Worm (Caenorhabditis elegans): ENCODE data around the gene srh-115.
"Not testable (repeated sequence)": the region's sequence is repeated elsewhere in the genome, so short reads cannot be mapped to it uniquely, and the experiment has no call there.

The srh-115 gene

ce11 chrV:17243016-17243415 is 12.5 kb upstream of the srh-115 start:
- peak; percentile 48 for TF ChIP-seq tlp-1 (tag; optimal IDR thresholded peaks at IDR 0.05)
- TF ChIP-seq C16A3.4 (tag; optimal IDR thresholded peaks at IDR 0.05), result no peak
- TF ChIP-seq Y116A8C.19 (tag; optimal IDR thresholded peaks at IDR 0.05; ENCODE audit: borderline replicate concordance), result no peak
- TF ChIP-seq ceh-82 (tag; optimal IDR thresholded peaks at IDR 0.05), result no peak
- TF ChIP-seq elt-2 (tag; optimal IDR thresholded peaks at IDR 0.05), result peak; percentile 79

ce11 chrV:17245406-17245805 is 10.1 kb upstream of the srh-115 start, which contains the start of gene clec-242:
Gene clec-242, minus strand, starts transcription at chrV:17245506.
- no peak for TF ChIP-seq dsc-1 (tag; optimal IDR thresholded peaks at IDR 0.05)
- no peak for TF ChIP-seq skn-1 (tag; optimal IDR thresholded peaks at IDR 0.05)
- TF ChIP-seq zip-4 (GFP tag; optimal IDR thresholded peaks at IDR 0.05), result no peak

- no peak for TF ChIP-seq nhr-90 (tag; optimal IDR thresholded peaks at IDR 0.05; ENCODE audit: poor library complexity)
Observed at ce11 chrV:17248915-17249314, 6.6 kb upstream of the srh-115 start, which contains the start of gene clec-243. Gene clec-243, minus strand, starts transcription at chrV:17249015.

- no peak for TF ChIP-seq zag-1 (tag; optimal IDR thresholded peaks at IDR 0.05)
- no peak for TF ChIP-seq fkh-10 (GFP tag; optimal IDR thresholded peaks at IDR 0.05)
- no peak for TF ChIP-seq unc-86 (tag; optimal IDR thresholded peaks at IDR 0.05)
- TF ChIP-seq xbp-1 (tag; optimal IDR thresholded peaks at IDR 0.05), result no peak
- TF ChIP-seq hlh-4 (tag; optimal IDR thresholded peaks at IDR 0.05), result no peak
- no peak for TF ChIP-seq elt-3 (tag; optimal IDR thresholded peaks at IDR 0.05)
- TF ChIP-seq nhr-20 (tag; optimal IDR thresholded peaks at IDR 0.05), result no peak
- no peak for TF ChIP-seq vab-15 (tag; optimal IDR thresholded peaks at IDR 0.05)
- no peak for TF ChIP-seq pag-3 (tag; optimal IDR thresholded peaks at IDR 0.05; ENCODE audit: borderline replicate concordance, insufficient read depth)
- TF ChIP-seq ztf-11 (tag; optimal IDR thresholded peaks at IDR 0.05), result no peak
- TF ChIP-seq Y116A8C.19 (tag; optimal IDR thresholded peaks at IDR 0.05; ENCODE audit: borderline replicate concordance), result no peak
- no peak for TF ChIP-seq alr-1 (tag; optimal IDR thresholded peaks at IDR 0.05; ENCODE audit: borderline replicate concordance)
- TF ChIP-seq unc-98 (GFP tag; IDR thresholded peaks at IDR 0.05), result no peak
- no peak for TF ChIP-seq sptf-1 (tag; optimal IDR thresholded peaks at IDR 0.05)
- no peak for TF ChIP-seq C34B4.2 (tag; optimal IDR thresholded peaks at IDR 0.05)
- no peak for TF ChIP-seq aha-1 (tag; optimal IDR thresholded peaks at IDR 0.05)
- TF ChIP-seq aly-2 (tag; optimal IDR thresholded peaks at IDR 0.05), result no peak
- no peak for TF ChIP-seq mdl-1 (tag; optimal IDR thresholded peaks at IDR 0.05)
- no peak for TF ChIP-seq efl-3 (GFP tag; optimal IDR thresholded peaks at IDR 0.05)
- TF ChIP-seq lin-15B (tag; optimal IDR thresholded peaks at IDR 0.05), result no peak
Observed at ce11 chrV:17251364-17251961, 4.1 kb upstream of the srh-115 start, which contains the start of gene Y61B8A.6. Gene Y61B8A.6, plus strand, starts transcription at chrV:17251911.

- TF ChIP-seq egl-13, nhr-20, nhr-237 (tag; optimal IDR thresholded peaks at IDR 0.05): not testable (repeated sequence)
Observed at ce11 chrV:17255028-17255427, 526 bp upstream of the srh-115 start, which contains the start of gene srh-116. Gene srh-116, minus strand, starts transcription at chrV:17255128.

ce11 chrV:17257637-17258036 is 2.1 kb downstream of the srh-115 start:
- TF ChIP-seq C34B4.2 (tag; optimal IDR thresholded peaks at IDR 0.05) (no peak), unc-62 (GFP tag; optimal IDR thresholded peaks at IDR 0.05) (no peak), nhr-71 (tag; optimal IDR thresholded peaks at IDR 0.05) (no peak), nhr-85 (tag) (peak; percentile 11)
